Worm (Caenorhabditis elegans) whole organism, L2 larva: Measurements from ENCODE around the gene K01D12.8.

ENCODE experiments used
- C34F6.9 ChIP-seq: fragments of 150-350 bp; optimal IDR thresholded peaks from 2 replicates; lab custom pipeline; 2014; ENCODE audit warnings: missing biosample characterization, missing genetic modification characterization
- R02D3.7 ChIP-seq: fragments of 150-350 bp; optimal IDR thresholded peaks from 2 replicates; lab custom pipeline; 2014; ENCODE audit warnings: missing biosample characterization, missing genetic modification characterization
- alr-1 ChIP-seq: fragments of 150-350 bp; optimal IDR thresholded peaks from 2 replicates; lab custom pipeline; 2014; ENCODE audit warnings: missing biosample characterization, missing genetic modification characterization
- aly-2 ChIP-seq: fragments of 150-350 bp; optimal IDR thresholded peaks from 2 replicates; lab custom pipeline; 2014; ENCODE audit warnings: missing biosample characterization, missing genetic modification characterization
- elt-1 ChIP-seq: fragments of 150-350 bp; optimal IDR thresholded peaks from 2 replicates; lab custom pipeline; 2014; ENCODE audit warnings: missing biosample characterization, missing genetic modification characterization
- elt-3 ChIP-seq: sonication (generic microtip); optimal IDR thresholded peaks from 2 replicates; lab custom pipeline; 2017; ENCODE audit warnings: missing biosample characterization, missing genetic modification characterization
- fos-1 ChIP-seq: fragments of 150-350 bp; optimal IDR thresholded peaks from 2 replicates; lab custom pipeline; 2014; ENCODE audit warnings: missing biosample characterization, missing genetic modification characterization
- gmeb-1 ChIP-seq: fragments of 150-350 bp; optimal IDR thresholded peaks from 2 replicates; lab custom pipeline; 2014; ENCODE audit warnings: missing biosample characterization, missing genetic modification characterization
- lin-11 ChIP-seq: fragments of 150-350 bp; sonication (generic microtip); optimal IDR thresholded peaks from 2 replicates; lab custom pipeline; 2014; ENCODE audit warnings: missing biosample characterization, missing genetic modification characterization, inconsistent platforms, mixed read lengths
- lin-13 ChIP-seq: fragments of 150-350 bp; optimal IDR thresholded peaks from 2 replicates; lab custom pipeline; 2014; ENCODE audit warnings: missing biosample characterization, missing genetic modification reagents, missing genetic modification characterization
- mbf-1 ChIP-seq: sonication (generic microtip); optimal IDR thresholded peaks from 2 replicates; lab custom pipeline; 2017; ENCODE audit warnings: missing biosample characterization, missing genetic modification characterization
- nhr-129 ChIP-seq: fragments of 150-350 bp; optimal IDR thresholded peaks from 2 replicates; lab custom pipeline; 2014; ENCODE audit warnings: missing biosample characterization, missing genetic modification characterization
- nhr-25 ChIP-seq: fragments of 150-350 bp; sonication (generic microtip); optimal IDR thresholded peaks from 3 replicates; lab custom pipeline; 2014; ENCODE audit warnings: missing biosample characterization, missing genetic modification characterization
- peb-1 ChIP-seq: fragments of 150-350 bp; optimal IDR thresholded peaks from 2 replicates; lab custom pipeline; 2014; ENCODE audit warnings: missing biosample characterization, missing genetic modification characterization
- sma-9 ChIP-seq, 2 experiments: fragments of 150-350 bp in 1 of 2; sonication (generic microtip) in 1 of 2; optimal IDR thresholded peaks; 2 replicates each; lab custom pipeline; 2014 to 2016; ENCODE audit warnings: missing genetic modification characterization in 2 of 2, mild to moderate bottlenecking in 1 of 2, missing biosample characterization in 1 of 2, missing compliant biosample characterization in 1 of 2, missing genetic modification reagents in 1 of 2, moderate library complexity in 1 of 2
- unc-55 ChIP-seq: fragments of 150-350 bp; sonication (generic microtip); optimal IDR thresholded peaks from 3 replicates; lab custom pipeline; 2014; ENCODE audit warnings: missing biosample characterization, missing genetic modification reagents, missing genetic modification characterization

Gene K01D12.8

DNA sequence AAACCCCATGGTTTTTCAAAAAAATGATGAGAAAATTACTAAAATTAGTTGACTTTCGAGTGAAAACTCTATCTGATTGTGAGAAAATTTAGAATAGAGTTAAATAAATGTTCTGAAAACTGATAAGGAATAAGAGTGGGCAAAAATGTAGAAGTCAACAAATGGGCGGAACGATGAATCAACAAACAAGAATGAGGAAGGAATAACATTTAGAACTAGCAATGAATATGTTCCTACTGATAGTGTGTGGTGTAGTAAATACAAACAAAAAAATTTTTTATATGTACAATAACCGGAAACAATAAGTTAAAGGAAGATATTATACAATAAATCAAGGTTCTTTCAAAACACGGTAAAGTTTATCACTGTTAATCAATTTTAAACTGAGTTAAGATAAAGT is 41.3 kb downstream of the K01D12.8 start, which contains the start of gene pals-39:
Gene pals-39, minus strand, starts transcription at position 101 of the 400 bp plus-strand sequence.
- TF ChIP-seq lin-13 (GFP tag; lab: Kevin White, UChicago), result no peak
- peak; percentile 21 for TF ChIP-seq fos-1 (tag; lab: Kevin White, UChicago)
- TF ChIP-seq, all 48 proteins: peak for 1

DNA sequence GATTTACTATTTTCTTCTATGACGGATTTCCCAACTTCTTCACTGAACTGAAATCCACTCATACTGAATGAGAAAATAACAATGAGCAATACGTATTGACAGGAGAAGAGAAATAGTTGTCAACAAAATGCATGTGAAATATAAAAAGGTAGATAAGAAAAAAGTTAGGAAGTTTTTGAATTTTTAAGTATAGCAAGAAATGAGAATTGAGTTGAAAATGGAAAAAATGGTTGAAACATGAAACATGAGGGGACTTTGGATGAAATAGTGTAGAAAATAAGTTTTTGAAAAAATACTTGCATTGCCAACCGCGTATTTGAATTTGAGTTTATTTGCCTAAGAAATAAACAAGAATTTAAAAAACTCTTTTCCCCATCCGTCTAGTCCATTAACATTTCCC is 44.4 kb downstream of the K01D12.8 start, which contains the start of the genes pals-38 and C54D10.9:
Gene pals-38, minus strand, starts transcription at position 101 of the 400 bp plus-strand sequence.
Gene C54D10.9, plus strand, starts transcription at position 259 of the 400 bp plus-strand sequence.
- no peak for TF ChIP-seq alr-1 (tag; lab: Kevin White, UChicago)
- no peak for TF ChIP-seq gmeb-1
- TF ChIP-seq sma-9 (GFP tag; optimal IDR thresholded peaks at IDR 0.05; lab: Kevin White, UChicago), result no peak
- TF ChIP-seq sma-9 (tag; optimal IDR thresholded peaks at IDR 0.05; lab: Kevin White, UChicago), result no peak
- TF ChIP-seq elt-1 (tag; lab: Kevin White, UChicago), result no peak
- TF ChIP-seq peb-1 (tag; lab: Kevin White, UChicago), result no peak
- no peak for TF ChIP-seq unc-55 (GFP tag; lab: Kevin White, UChicago)
- no peak for TF ChIP-seq nhr-129
- TF ChIP-seq aly-2, result no peak
- TF ChIP-seq elt-3 (tag; lab: Kevin White, UChicago), result no peak

DNA sequence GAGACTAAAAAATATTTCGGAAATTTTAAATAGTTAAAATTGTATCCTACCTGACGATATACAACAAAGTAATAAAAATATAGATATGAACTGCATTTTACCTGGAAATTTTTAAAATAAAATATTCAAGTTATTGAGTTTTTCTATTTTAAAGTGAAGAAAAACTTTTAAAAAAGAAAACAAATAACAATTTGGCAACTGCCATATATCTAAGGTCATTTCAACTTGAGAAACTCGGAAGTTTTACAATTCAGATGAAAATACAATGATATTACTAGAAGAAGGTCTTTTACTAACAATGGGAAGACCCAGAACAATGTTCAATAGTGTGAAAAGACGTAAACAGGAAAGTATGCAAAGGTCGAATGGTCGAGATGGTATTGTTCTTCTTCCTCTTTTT is 47.4 kb downstream of the K01D12.8 start, which contains the start of gene C54D10.10:
Gene C54D10.10, minus strand, starts transcription at position 101 of the 400 bp plus-strand sequence.
- TF ChIP-seq sma-9 (GFP tag; optimal IDR thresholded peaks at IDR 0.05; lab: Kevin White, UChicago) (no peak), sma-9 (tag; optimal IDR thresholded peaks at IDR 0.05; lab: Kevin White, UChicago) (no peak), nhr-25 (peak; percentile 41)

DNA sequence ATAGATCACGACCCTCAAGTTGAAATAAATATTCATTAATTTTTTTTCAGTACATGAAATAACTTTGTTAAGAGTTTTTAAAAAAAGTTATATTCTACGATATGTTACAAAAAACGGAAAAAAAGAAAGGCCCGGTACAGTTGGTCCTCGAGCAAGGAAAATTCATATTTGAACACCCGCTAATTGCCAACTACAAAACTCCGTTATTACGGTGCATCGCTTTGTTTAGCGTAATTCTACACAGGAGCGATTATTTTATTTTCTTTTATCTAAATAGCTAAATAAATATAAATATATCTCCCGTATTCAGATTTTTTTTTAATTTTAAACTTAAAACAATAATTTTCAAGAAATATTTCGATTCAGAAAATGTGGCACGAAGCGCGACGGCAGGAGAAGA is 48.0 kb downstream of the K01D12.8 start, which contains the start of gene F28C1.1:
Gene F28C1.1, plus strand, starts transcription at position 365 of the 400 bp plus-strand sequence.
- TF ChIP-seq lin-11 (tag; lab: Kevin White, UChicago) (no peak), C34F6.9 (tag; lab: Kevin White, UChicago) (peak; percentile 40), gmeb-1 (peak; percentile 89), mbf-1 (tag; lab: Kevin White, UChicago) (no peak), lin-13 (GFP tag; lab: Kevin White, UChicago) (peak; percentile 7), R02D3.7 (tag; lab: Kevin White, UChicago) (peak; percentile 29), unc-55 (GFP tag; lab: Kevin White, UChicago) (peak; percentile 62)
